Worm (Caenorhabditis elegans) whole organism, midembryonic: ENCODE data around the gene F58H1.5.

ENCODE experiments used
- T22C8.4 ChIP-seq: fragments of 200-800 bp; sonication (Bioruptor generic); IDR thresholded peaks from 2 replicates; pipeline ENCODE4 v1.3.6; 2022; ENCODE audit warnings: missing genetic modification characterization, missing compliant biosample characterization
- cog-1 ChIP-seq: sonication (generic microtip); optimal IDR thresholded peaks from 2 replicates; lab custom pipeline; 2016; ENCODE audit warnings: missing genetic modification characterization, missing compliant biosample characterization
- flt-1 ChIP-seq: fragments of 200-800 bp; sonication (Bioruptor generic); IDR thresholded peaks from 2 replicates; pipeline ENCODE4 v1.3.6; 2022; ENCODE audit warnings: missing genetic modification characterization, missing compliant biosample characterization
- med-1 ChIP-seq: sonication (generic microtip); optimal IDR thresholded peaks from 2 replicates; lab custom pipeline; 2017; ENCODE audit warnings: missing genetic modification characterization, mild to moderate bottlenecking, missing compliant biosample characterization, antibody characterized with exemption, missing genetic modification reagents; ENCODE audit not compliant: insufficient read depth
- tab-1 ChIP-seq: fragments of 200-800 bp; sonication (Bioruptor generic); IDR thresholded peaks from 2 replicates; pipeline ENCODE4 v1.3.6; 2022; ENCODE audit warnings: missing genetic modification characterization, missing compliant biosample characterization
- ztf-29 ChIP-seq: fragments of 200-800 bp; sonication (Bioruptor generic); IDR thresholded peaks from 2 replicates; pipeline ENCODE4 v1.3.6; 2022; ENCODE audit warnings: missing genetic modification reagents, missing genetic modification characterization, missing compliant biosample characterization

DNA sequence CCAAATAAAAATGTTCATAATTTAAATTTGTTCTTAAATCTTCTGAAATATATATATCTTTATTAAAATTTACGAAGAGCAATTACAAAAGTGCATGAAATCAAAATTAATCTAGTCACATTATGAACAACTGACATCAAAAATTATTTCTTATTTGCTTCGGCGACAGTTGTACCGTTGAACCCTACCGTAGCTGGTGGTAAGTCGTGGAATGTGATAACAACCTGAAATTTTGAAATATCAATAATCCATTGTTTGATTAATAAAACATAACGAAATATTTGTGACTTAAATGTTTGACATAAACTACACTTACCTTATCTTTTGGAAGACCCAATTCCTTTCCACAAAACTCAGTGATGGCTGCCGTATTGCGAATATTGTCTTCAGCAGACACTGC lies 18.5 kb downstream of the F58H1.5 start:
- TF ChIP-seq cog-1 (tag; lab: Kevin White, UChicago) (no peak), med-1 (GFP tag; lab: Kevin White, UChicago) (no peak), tab-1 (no peak), ztf-29 (GFP tag; lab: Robert Waterston, UW) (no peak), T22C8.4 (no peak), flt-1 (GFP tag; lab: Robert Waterston, UW) (no peak)
